Worm (Caenorhabditis elegans) whole organism, L3 larva: Measurements from ENCODE around the gene F57B7.2.

Source experiments
- ceh-9 ChIP-seq: sonication (generic microtip); optimal IDR thresholded peaks from 2 replicates; lab custom pipeline; 2018; ENCODE audit warnings: missing biosample characterization, missing genetic modification characterization
- egl-27 ChIP-seq: sonication (generic microtip); optimal IDR thresholded peaks from 4 replicates; lab custom pipeline; 2017; ENCODE audit warnings: missing biosample characterization, missing genetic modification reagents, missing genetic modification characterization
- elt-1 ChIP-seq: fragments of 150-350 bp; optimal IDR thresholded peaks from 2 replicates; lab custom pipeline; 2014; ENCODE audit warnings: missing biosample characterization, missing genetic modification characterization
- nhr-11 ChIP-seq: fragments of 150-350 bp; optimal IDR thresholded peaks from 2 replicates; lab custom pipeline; 2014; ENCODE audit warnings: missing biosample characterization, missing genetic modification characterization
- zag-1 ChIP-seq: fragments of 150-350 bp; optimal IDR thresholded peaks from 2 replicates; lab custom pipeline; 2014; ENCODE audit warnings: missing biosample characterization, missing genetic modification characterization

- TF ChIP-seq elt-1 (tag; lab: Kevin White, UChicago) = no peak
- TF ChIP-seq zag-1 (tag; lab: Kevin White, UChicago) = no peak
- TF ChIP-seq nhr-11 (tag; lab: Kevin White, UChicago) = no peak
- no peak for TF ChIP-seq egl-27 (tag; lab: Kevin White, UChicago)
- TF ChIP-seq ceh-9 (tag; lab: Kevin White, UChicago) = no peak
Observed at ce11 chrV:11421605-11422004, 21.8 kb downstream of the F57B7.2 start, which contains the start of gene des-2.
